Fruit fly (Drosophila melanogaster): ENCODE measurements around the gene CG32085.

Gene CG32085

dm6 chr3L:11711059-11711628 lies 31.0 kb upstream of the CG32085 start, which contains the start of gene crim (continued):
- TF ChIP-seq vvl (GFP tag; IDR thresholded peaks at IDR 0.05) (0 out of 2 replicates have a peak, but pooled peaks have one; percentile 18), Kr (GFP tag; optimal IDR thresholded peaks at IDR 0.05) (no peak), en (GFP tag; optimal IDR thresholded peaks at IDR 0.05) (no peak), CG1792 (GFP tag; optimal IDR thresholded peaks at IDR 0.05) (no peak), klu (GFP tag; IDR thresholded peaks at IDR 0.05) (no peak), abd-A (tag; optimal IDR thresholded peaks at IDR 0.05) (no peak), CG13624 (GFP tag; optimal IDR thresholded peaks at IDR 0.05) (peak; percentile 30), crol (GFP tag; IDR thresholded peaks at IDR 0.05) (no peak), CG13287 (GFP tag; IDR thresholded peaks at IDR 0.05; ENCODE audit: partially characterized antibody) (peak; percentile 50; the same call in 1 of the 2 replicates), hkb (optimal IDR thresholded peaks at IDR 0.05) (no peak), hkb (GFP tag; IDR thresholded peaks at IDR 0.05) (0 out of 2 replicates have a peak, but pooled peaks have one; percentile 27), dati (GFP tag; IDR thresholded peaks at IDR 0.05) (no peak), CG3838 (GFP tag; optimal IDR thresholded peaks at IDR 0.05) (no peak), CG10565 (GFP tag; optimal IDR thresholded peaks at IDR 0.05) (no peak), Vsx1 (GFP tag; optimal IDR thresholded peaks at IDR 0.05) (no peak), CoRest (tag; optimal IDR thresholded peaks at IDR 0.05) (peak; percentile 17), pzg (GFP tag; optimal IDR thresholded peaks at IDR 0.05) (peak; percentile 96), pho (GFP tag; optimal IDR thresholded peaks at IDR 0.05) (no peak), PHDP (tag; optimal IDR thresholded peaks at IDR 0.05) (peak; percentile 30), h (optimal IDR thresholded peaks at IDR 0.05) (no peak), Adf1 (GFP tag; IDR thresholded peaks at IDR 0.05) (no peak), Neu2 (GFP tag; optimal IDR thresholded peaks at IDR 0.05; ENCODE audit: borderline replicate concordance) (no peak), Dbx (GFP tag; IDR thresholded peaks at IDR 0.05) (0 out of 3 replicates have a peak, but pooled peaks have one; percentile 14), CG31388 (GFP tag; optimal IDR thresholded peaks at IDR 0.05) (no peak), Lhr (GFP tag; optimal IDR thresholded peaks at IDR 0.05) (peak; percentile 52), CG2129 (GFP tag; IDR thresholded peaks at IDR 0.05; ENCODE audit: partially characterized antibody) (no peak), Nf-YC (tag; optimal IDR thresholded peaks at IDR 0.05) (peak; percentile 28), p53 (GFP tag; optimal IDR thresholded peaks at IDR 0.05) (no peak), CG13424 (tag; optimal IDR thresholded peaks at IDR 0.05) (no peak), CG30403 (GFP tag; optimal IDR thresholded peaks at IDR 0.05) (peak; percentile 12), MBD-R2 (GFP tag; IDR thresholded peaks at IDR 0.05) (peak; percentile 64), luna (GFP tag; optimal IDR thresholded peaks at IDR 0.05) (no peak), CG15479 (GFP tag; optimal IDR thresholded peaks at IDR 0.05) (no peak), CG4617 (GFP tag; optimal IDR thresholded peaks at IDR 0.05; ENCODE audit: borderline replicate concordance) (peak; percentile 61), bowl (GFP tag; IDR thresholded peaks at IDR 0.05) (no peak), CG2120 (GFP tag; optimal IDR thresholded peaks at IDR 0.05) (peak; percentile 13), dan (GFP tag; IDR thresholded peaks at IDR 0.05) (no peak), CG12659 (GFP tag; optimal IDR thresholded peaks at IDR 0.05) (peak; percentile 15), CG11504 (tag; optimal IDR thresholded peaks at IDR 0.05) (peak; percentile 73), tgo (GFP tag; IDR thresholded peaks at IDR 0.05) (no peak), unpg (GFP tag; optimal IDR thresholded peaks at IDR 0.05) (peak; percentile 3), CG12104 (GFP tag; optimal IDR thresholded peaks at IDR 0.05) (no peak), ranshi (GFP tag; IDR thresholded peaks at IDR 0.05) (no peak), YL-1 (GFP tag; optimal IDR thresholded peaks at IDR 0.05) (peak; percentile 87), trem (tag; optimal IDR thresholded peaks at IDR 0.05) (peak; percentile 62), br (optimal IDR thresholded peaks at IDR 0.05) (no peak), Myb (GFP tag; optimal IDR thresholded peaks at IDR 0.05) (peak; percentile 26), CG30020 (tag; optimal IDR thresholded peaks at IDR 0.05) (peak; percentile 21), gcm (GFP tag; optimal IDR thresholded peaks at IDR 0.05) (no peak), psq (GFP tag; optimal IDR thresholded peaks at IDR 0.05) (no peak), sens (GFP tag) (peak; percentile 25), CG4328 (GFP tag; optimal IDR thresholded peaks at IDR 0.05) (peak; percentile 7)

Data from whole organism, embryonic.